Worm (Caenorhabditis elegans): ENCODE measurements around the gene Y43F8B.24.

Gene Y43F8B.24

DNA sequence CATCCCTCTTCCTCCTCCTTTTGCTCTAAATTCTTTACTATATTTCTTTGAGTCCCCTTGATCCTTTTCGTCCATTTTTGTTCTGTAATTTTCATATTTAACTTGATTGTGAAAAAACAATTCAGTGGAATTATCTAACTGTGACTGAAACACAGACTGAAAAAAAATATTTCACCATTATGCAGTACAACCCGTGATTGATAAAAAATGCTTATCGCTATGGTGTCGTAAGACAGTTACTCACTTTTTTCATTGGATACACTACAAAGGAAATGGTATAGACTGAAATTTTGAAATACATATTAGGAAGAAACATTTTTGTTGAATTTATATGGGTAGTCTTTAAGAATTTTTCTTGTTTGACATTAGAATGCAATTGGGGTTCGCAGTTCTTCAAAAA is 10.4 kb downstream of the Y43F8B.24 start, which contains the start of gene Y43F8B.23:
TSS of gene Y43F8B.23 (minus strand) at position 75 of the 400 bp plus-strand sequence.
- TF ChIP-seq nhr-12 (tag; optimal IDR thresholded peaks at IDR 0.05): no peak
- no peak for TF ChIP-seq nhr-21 (tag; optimal IDR thresholded peaks at IDR 0.05)
- TF ChIP-seq nhr-10 (tag; optimal IDR thresholded peaks at IDR 0.05): no peak
- TF ChIP-seq C34F6.9 (tag; optimal IDR thresholded peaks at IDR 0.05): no peak
- no peak for TF ChIP-seq nhr-6 (tag; optimal IDR thresholded peaks at IDR 0.05)
- peak; percentile 14 for TF ChIP-seq crh-2 (tag; optimal IDR thresholded peaks at IDR 0.05)
- peak; percentile 2 for TF ChIP-seq gmeb-1 (tag; optimal IDR thresholded peaks at IDR 0.05)
- TF ChIP-seq sem-4 (tag; optimal IDR thresholded peaks at IDR 0.05): no peak
- TF ChIP-seq peb-1 (tag; optimal IDR thresholded peaks at IDR 0.05): no peak
- no peak for TF ChIP-seq lin-13 (GFP tag; optimal IDR thresholded peaks at IDR 0.05)
- TF ChIP-seq fos-1 (tag; optimal IDR thresholded peaks at IDR 0.05): peak; percentile 92

DNA sequence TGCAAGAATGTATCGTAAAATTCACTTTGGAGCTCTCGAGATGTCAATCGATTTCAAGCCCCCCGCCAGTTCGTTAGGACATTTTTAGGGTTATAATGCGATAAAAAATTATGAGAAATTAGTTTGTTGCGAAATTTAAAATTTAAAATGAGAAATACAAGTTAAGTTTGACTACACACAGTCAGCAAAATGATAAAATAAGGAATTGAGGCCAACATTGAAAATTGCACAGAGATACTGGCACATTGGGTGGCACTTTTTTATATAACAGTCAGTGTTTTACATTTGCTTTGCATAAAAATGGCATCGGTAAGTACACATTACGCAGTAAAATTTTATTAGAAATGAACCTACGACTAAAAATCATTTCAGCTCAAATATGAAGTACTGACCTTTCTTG is 10.9 kb downstream of the Y43F8B.24 start, which contains the start of gene Y43F8B.12:
TSS of gene Y43F8B.12 (plus strand) at position 301 of the 400 bp plus-strand sequence.
- TF ChIP-seq blmp-1 (tag; optimal IDR thresholded peaks at IDR 0.05; ENCODE audit: insufficient read depth) (no peak), nhr-12 (tag; optimal IDR thresholded peaks at IDR 0.05) (no peak), skn-1 (tag; optimal IDR thresholded peaks at IDR 0.05) (no peak), ztf-4 (tag; optimal IDR thresholded peaks at IDR 0.05) (no peak), nhr-10 (tag; optimal IDR thresholded peaks at IDR 0.05) (no peak), R02D3.7 (tag; optimal IDR thresholded peaks at IDR 0.05) (no peak), aly-2 (tag; optimal IDR thresholded peaks at IDR 0.05) (no peak), alr-1 (tag; optimal IDR thresholded peaks at IDR 0.05) (no peak), unc-39 (tag; optimal IDR thresholded peaks at IDR 0.05) (no peak), crh-2 (tag; optimal IDR thresholded peaks at IDR 0.05) (no peak), fos-1 (tag; optimal IDR thresholded peaks at IDR 0.05) (no peak), elt-3 (tag; optimal IDR thresholded peaks at IDR 0.05) (no peak), gmeb-1 (tag; optimal IDR thresholded peaks at IDR 0.05) (no peak), F13H6.1 (tag; optimal IDR thresholded peaks at IDR 0.05) (no peak), nhr-23 (tag; optimal IDR thresholded peaks at IDR 0.05) (no peak), nhr-25 (tag; optimal IDR thresholded peaks at IDR 0.05) (no peak), ama-1 (optimal IDR thresholded peaks at IDR 0.05) (no peak), lin-39 (tag; optimal IDR thresholded peaks at IDR 0.05) (no peak)

ce11 chrV:19470385-19470784 is 13.2 kb downstream of the Y43F8B.24 start, which contains the start of gene Y43F8B.11:
TSS of gene Y43F8B.11 (plus strand) at chrV:19470685.
- TF ChIP-seq ceh-82 (tag; optimal IDR thresholded peaks at IDR 0.05) (no peak), nhr-12 (tag; optimal IDR thresholded peaks at IDR 0.05) (no peak)

DNA sequence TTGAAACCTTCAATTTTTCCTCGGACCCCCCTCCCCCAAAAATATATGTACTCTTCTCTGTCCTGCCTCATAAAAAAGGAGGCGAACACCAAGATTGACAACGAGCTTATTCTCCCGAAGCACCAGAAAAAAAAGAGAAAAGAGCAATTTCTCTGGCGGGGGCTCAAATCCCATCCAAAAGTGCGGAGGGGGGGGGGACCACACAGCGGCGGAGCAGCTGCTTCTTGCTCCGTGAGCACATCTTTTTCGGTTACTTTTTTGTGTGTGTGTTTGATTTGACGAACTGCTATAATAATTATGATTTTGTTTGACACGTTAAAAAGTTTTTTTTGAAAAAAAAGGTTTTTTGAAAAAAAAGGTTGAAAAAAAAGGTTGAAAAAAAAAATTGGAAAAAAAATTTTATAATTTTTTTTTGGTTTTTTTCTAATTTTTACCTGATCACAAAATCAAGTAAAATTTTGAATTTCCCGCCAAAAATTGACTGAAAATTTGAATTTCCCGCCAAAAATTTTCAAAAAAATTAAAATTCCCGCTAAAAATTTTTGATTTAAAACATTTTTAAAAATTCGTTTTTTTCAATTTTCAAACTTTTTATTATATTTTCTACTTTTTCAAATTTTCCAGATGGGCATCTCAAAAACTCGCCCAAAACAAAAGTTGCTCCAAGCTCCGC is 16.8 kb downstream of the Y43F8B.24 start, which contains the start of gene Y43F8B.10:
TSS of gene Y43F8B.10 (plus strand) at position 623 of the 673 bp plus-strand sequence.
- TF ChIP-seq lin-11 (tag; optimal IDR thresholded peaks at IDR 0.05) (no peak), nhr-11 (tag; optimal IDR thresholded peaks at IDR 0.05) (no peak), unc-55 (GFP tag; optimal IDR thresholded peaks at IDR 0.05) (no peak)

DNA sequence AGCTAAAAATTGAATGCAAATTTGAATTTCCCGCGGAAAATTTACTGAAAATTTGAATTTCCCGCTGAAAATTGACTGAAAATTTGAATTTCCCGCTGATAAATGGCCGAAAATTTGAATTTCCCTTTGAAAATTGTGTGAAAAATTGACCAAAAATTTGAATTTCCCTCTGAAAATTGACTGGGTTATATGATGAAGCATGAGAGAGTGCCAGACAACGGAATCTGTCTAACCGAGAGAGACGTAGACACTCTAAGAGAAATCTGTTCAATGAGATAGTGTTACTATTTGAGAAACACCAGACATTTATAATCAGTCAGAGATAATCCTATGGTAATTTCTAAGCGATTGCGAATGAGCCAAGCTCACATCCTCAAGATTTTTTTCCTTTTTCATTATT is 20.1 kb downstream of the Y43F8B.24 start:
- TF ChIP-seq mbf-1 (tag; optimal IDR thresholded peaks at IDR 0.05) (no peak), alr-1 (tag; optimal IDR thresholded peaks at IDR 0.05) (no peak), elt-1 (tag; optimal IDR thresholded peaks at IDR 0.05) (no peak), blmp-1 (tag; optimal IDR thresholded peaks at IDR 0.05; ENCODE audit: insufficient read depth) (no peak), gmeb-1 (tag; optimal IDR thresholded peaks at IDR 0.05) (no peak), ceh-16 (tag; optimal IDR thresholded peaks at IDR 0.05) (no peak), ZK546.5 (tag; optimal IDR thresholded peaks at IDR 0.05) (no peak), nhr-10 (tag; optimal IDR thresholded peaks at IDR 0.05) (no peak), elt-3 (tag; optimal IDR thresholded peaks at IDR 0.05) (no peak), lsy-2 (tag; optimal IDR thresholded peaks at IDR 0.05) (no peak), nhr-77 (tag; optimal IDR thresholded peaks at IDR 0.05) (no peak), nhr-21 (tag; optimal IDR thresholded peaks at IDR 0.05) (no peak), nhr-6 (tag; optimal IDR thresholded peaks at IDR 0.05) (no peak), ztf-11 (tag; optimal IDR thresholded peaks at IDR 0.05) (no peak), R02D3.7 (tag; optimal IDR thresholded peaks at IDR 0.05) (no peak), egl-27 (tag; optimal IDR thresholded peaks at IDR 0.05) (no peak), nhr-25 (tag; optimal IDR thresholded peaks at IDR 0.05) (no peak), ztf-1 (GFP tag; conservative IDR thresholded peaks at IDR 0.05) (no peak), ztf-4 (tag; optimal IDR thresholded peaks at IDR 0.05) (no peak)
